Worm (Caenorhabditis elegans): ENCODE results near the gene R04B5.5.

Gene R04B5.5

DNA sequence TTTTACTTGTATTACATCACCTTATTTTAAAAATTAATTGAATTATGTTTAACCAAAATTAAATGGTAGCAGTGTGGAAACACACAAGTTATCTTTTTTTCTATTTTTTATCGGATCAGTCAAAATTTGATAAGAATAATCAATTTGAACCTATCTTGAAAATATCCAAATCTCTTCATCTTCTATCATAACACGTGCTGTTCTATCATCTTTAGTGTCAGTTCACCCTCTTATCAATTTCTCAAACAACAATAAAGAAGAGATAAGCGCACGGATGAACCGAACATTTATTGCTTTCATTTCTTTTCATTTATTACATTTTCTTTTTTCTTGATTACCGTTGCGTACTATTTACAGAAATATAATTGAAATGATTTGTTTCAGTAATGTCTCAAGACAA lies at the start of gene R04B5.5:
R04B5.5 (plus strand) TSS at position 378 of the 400 bp plus-strand sequence.
- TF ChIP-seq ceh-30 (tag; optimal IDR thresholded peaks at IDR 0.05) (peak; percentile 59), K09A11.1 (tag; optimal IDR thresholded peaks at IDR 0.05; ENCODE audit: insufficient read depth) (no peak), unc-55 (GFP tag; optimal IDR thresholded peaks at IDR 0.05) (peak; percentile 1), elt-2 (tag; optimal IDR thresholded peaks at IDR 0.05) (peak; percentile 95), ceh-48 (tag; optimal IDR thresholded peaks at IDR 0.05) (no peak)

DNA sequence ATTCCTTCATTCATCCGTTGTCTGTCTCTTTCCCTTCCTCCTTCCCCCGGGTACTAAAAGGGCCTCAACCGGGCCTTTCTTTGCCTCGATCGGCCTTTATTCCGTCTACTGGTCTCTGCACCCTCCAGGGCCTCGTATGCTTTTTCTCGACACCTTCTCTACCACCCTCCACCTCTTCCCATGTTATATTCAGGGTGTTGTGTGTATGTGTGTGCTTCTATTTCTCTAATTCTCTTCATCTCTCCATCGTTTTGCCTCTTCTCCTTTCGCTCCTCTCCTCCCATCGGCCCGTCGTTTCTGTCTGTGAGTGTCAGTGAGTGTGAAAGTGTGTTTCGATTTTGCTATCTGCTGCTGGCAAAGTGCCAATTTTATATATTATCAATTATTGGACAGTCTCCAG lies 47.4 kb upstream of the R04B5.5 start:
- TF ChIP-seq K02D7.2 (tag; optimal IDR thresholded peaks at IDR 0.05) (no peak), ztf-16 (tag; optimal IDR thresholded peaks at IDR 0.05) (no peak), unc-86 (tag; optimal IDR thresholded peaks at IDR 0.05) (no peak), syd-9 (tag; optimal IDR thresholded peaks at IDR 0.05) (no peak), pha-4 (tag; optimal IDR thresholded peaks at IDR 0.05) (no peak), fkh-10 (GFP tag; optimal IDR thresholded peaks at IDR 0.05) (no peak), gmeb-2 (tag; optimal IDR thresholded peaks at IDR 0.05) (no peak), che-1 (tag; optimal IDR thresholded peaks at IDR 0.05) (no peak), unc-55 (GFP tag; optimal IDR thresholded peaks at IDR 0.05) (peak; percentile 40), tbx-7 (tag; optimal IDR thresholded peaks at IDR 0.05) (no peak), ceh-31 (tag; optimal IDR thresholded peaks at IDR 0.05) (peak; percentile 85), unc-3 (GFP tag; conservative IDR thresholded peaks at IDR 0.05) (no peak), unc-3 (tag; optimal IDR thresholded peaks at IDR 0.05) (no peak), rnt-1 (tag; optimal IDR thresholded peaks at IDR 0.05) (peak; percentile 8), ahr-1 (tag; optimal IDR thresholded peaks at IDR 0.05) (no peak), hlh-15 (tag; optimal IDR thresholded peaks at IDR 0.05) (no peak), ceh-18 (tag; optimal IDR thresholded peaks at IDR 0.05) (peak; percentile 29), npax-4 (tag; optimal IDR thresholded peaks at IDR 0.05) (no peak), ceh-45 (GFP tag; IDR thresholded peaks at IDR 0.05) (no peak), unc-42 (tag; optimal IDR thresholded peaks at IDR 0.05) (no peak), C08G9.2 (tag; optimal IDR thresholded peaks at IDR 0.05) (peak; percentile 35), ceh-48 (tag; optimal IDR thresholded peaks at IDR 0.05) (no peak), elt-2 (tag; optimal IDR thresholded peaks at IDR 0.05) (peak; percentile 46), pros-1 (tag; optimal IDR thresholded peaks at IDR 0.05) (peak; percentile 36), ceh-34 (tag; optimal IDR thresholded peaks at IDR 0.05) (peak; percentile 80), dve-1 (tag; optimal IDR thresholded peaks at IDR 0.05) (peak; percentile 47), tbx-2 (tag; optimal IDR thresholded peaks at IDR 0.05) (peak; percentile 79), elt-4 (tag; optimal IDR thresholded peaks at IDR 0.05) (no peak), pat-9 (tag; optimal IDR thresholded peaks at IDR 0.05) (no peak), eyg-1 (tag; optimal IDR thresholded peaks at IDR 0.05) (no peak), dmd-4 (tag; optimal IDR thresholded peaks at IDR 0.05; ENCODE audit: borderline replicate concordance) (peak; percentile 27), K09A11.1 (tag; optimal IDR thresholded peaks at IDR 0.05; ENCODE audit: insufficient read depth) (no peak), ets-4 (tag; optimal IDR thresholded peaks at IDR 0.05) (peak; percentile 65), madf-2 (tag; optimal IDR thresholded peaks at IDR 0.05) (no peak), ama-1 (optimal IDR thresholded peaks at IDR 0.05) (no peak), nhr-232 (tag; optimal IDR thresholded peaks at IDR 0.05) (no peak), mec-3 (tag; optimal IDR thresholded peaks at IDR 0.05; ENCODE audit: borderline replicate concordance) (no peak), ttx-3 (tag; optimal IDR thresholded peaks at IDR 0.05) (no peak), sox-2 (GFP tag; IDR thresholded peaks at IDR 0.05) (peak; percentile 31; the same call in 1 of the 2 replicates), C38D4.7 (GFP tag; optimal IDR thresholded peaks at IDR 0.05) (no peak), zip-5 (tag; optimal IDR thresholded peaks at IDR 0.05) (no peak), fkh-6 (tag; optimal IDR thresholded peaks at IDR 0.05) (no peak), hlh-13 (GFP tag; optimal IDR thresholded peaks at IDR 0.05) (no peak), sdc-2 (tag; optimal IDR thresholded peaks at IDR 0.05) (peak; percentile 53), hlh-30 (tag; optimal IDR thresholded peaks at IDR 0.05; ENCODE audit: insufficient read depth) (no peak), hlh-6 (tag; optimal IDR thresholded peaks at IDR 0.05) (peak; percentile 17), ref-2 (tag; optimal IDR thresholded peaks at IDR 0.05) (peak; percentile 52), nhr-11 (tag; optimal IDR thresholded peaks at IDR 0.05) (no peak), ceh-19 (GFP tag; optimal IDR thresholded peaks at IDR 0.05) (no peak), nfya-1 (tag; optimal IDR thresholded peaks at IDR 0.05) (peak; percentile 83), ceh-30 (tag; optimal IDR thresholded peaks at IDR 0.05) (peak; percentile 27)
